Fruit fly (Drosophila melanogaster): ENCODE measurements around the gene CG13829.
A peak's percentile ranks its signal among the peaks of the same experiment; 100 is the strongest.

The CG13829 gene

DNA sequence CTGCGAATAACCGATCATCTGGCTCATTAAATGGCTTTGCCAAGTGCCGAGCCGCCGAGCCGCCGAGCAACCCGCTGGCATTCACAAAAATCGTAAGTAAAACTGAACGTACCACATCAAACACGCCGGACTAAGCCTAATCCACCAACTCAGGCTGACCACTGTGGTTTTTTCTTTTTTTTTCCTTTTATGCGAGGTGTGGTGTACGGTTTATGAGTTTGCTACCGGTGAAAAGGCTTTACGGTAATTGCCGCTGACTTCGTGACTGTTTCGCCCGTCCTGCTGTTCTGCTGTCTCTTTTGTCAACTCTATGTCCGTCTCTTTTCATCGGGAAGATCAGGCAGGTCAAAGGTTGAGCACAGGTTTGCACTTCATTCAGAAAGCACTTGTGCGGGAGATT, 34.6 kb upstream of the CG13829 start:
- TF ChIP-seq Pif1A (GFP tag; optimal IDR thresholded peaks at IDR 0.05) = no peak
- TF ChIP-seq CG9948 (tag; optimal IDR thresholded peaks at IDR 0.05) = no peak
- no peak for TF ChIP-seq CG14655 (GFP tag; optimal IDR thresholded peaks at IDR 0.05)
- TF ChIP-seq CG8301 (tag; optimal IDR thresholded peaks at IDR 0.05) = no peak
- TF ChIP-seq EcR (GFP tag; optimal IDR thresholded peaks at IDR 0.05) = no peak

DNA sequence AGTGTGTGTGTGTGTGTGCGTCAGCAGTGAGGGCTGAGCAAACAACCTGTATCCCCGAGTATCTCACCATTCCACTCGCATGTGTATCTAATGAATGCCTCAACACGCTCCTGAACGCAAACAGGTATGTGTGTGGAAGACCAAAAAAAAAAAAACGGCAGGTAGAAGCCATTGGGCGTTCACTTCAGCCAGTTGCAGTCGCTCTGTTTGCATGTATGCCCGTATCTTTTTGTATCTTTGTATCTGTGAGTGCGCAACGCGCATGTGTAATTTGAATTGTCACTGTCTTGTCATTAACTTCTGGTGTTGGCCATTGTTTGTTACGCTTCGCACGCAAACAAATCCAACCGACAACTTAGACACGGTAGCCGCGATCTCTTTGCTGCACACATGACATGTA, 32.3 kb upstream of the CG13829 start:
- TF ChIP-seq fd96Ca (GFP tag; IDR thresholded peaks at IDR 0.05) (0 out of 3 replicates have a peak, but pooled peaks have one; percentile 29), Pif1A (GFP tag; optimal IDR thresholded peaks at IDR 0.05) (no peak)

DNA sequence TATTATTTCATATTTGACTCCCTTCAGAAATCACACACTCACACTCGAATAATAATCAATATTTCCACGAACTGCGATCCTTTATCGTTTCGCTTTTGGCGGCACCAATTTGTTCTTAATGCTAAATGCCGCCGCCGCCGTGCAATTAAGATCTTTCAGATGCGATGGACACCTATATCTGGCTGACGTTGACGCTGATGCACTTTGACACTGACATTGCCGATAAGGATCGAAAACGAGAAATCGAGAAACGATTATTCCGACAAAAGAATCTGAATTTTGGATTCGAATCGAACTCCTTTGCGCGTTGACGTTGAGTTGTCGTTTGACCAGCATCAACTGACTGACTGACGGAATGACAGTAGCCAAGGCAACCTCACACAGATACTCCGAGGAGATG, 31.8 kb upstream of the CG13829 start:
- TF ChIP-seq Pif1A (GFP tag; optimal IDR thresholded peaks at IDR 0.05) (no peak), EcR (GFP tag; optimal IDR thresholded peaks at IDR 0.05) (no peak), CG8159 (tag; optimal IDR thresholded peaks at IDR 0.05) (no peak), CG9948 (tag; optimal IDR thresholded peaks at IDR 0.05) (no peak)

DNA sequence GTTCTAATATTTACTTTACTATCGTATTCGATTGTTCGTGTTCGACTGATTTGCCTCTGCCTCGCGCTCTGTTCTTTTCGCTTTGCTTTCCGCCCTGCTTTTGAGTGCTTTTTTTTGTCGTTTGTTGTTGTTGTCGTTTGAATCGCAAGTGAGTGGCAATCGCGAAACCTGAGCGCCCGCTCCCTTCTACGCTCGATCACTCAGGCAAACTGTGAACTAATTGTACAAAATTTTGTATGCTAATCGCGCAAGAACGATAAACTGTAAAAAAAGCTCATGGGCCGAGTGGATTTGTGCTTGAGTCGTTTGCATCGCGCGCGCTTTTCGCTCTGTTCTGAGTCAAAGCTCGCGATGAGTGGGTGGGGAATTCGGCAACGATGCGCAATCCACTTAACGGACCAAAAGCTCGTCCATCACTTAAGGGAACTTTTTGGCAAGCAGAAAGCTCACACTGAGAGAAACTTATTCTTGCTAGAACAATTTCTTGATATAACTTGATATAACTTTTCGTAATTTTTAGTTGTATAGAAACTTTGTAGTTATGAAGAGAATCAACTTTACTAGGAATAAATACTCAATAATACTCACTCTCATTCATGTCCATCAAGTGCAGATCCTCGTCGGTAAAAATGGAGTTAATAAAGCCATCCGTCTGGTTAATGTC, 30.1 kb upstream of the CG13829 start:
- TF ChIP-seq EcR (GFP tag; optimal IDR thresholded peaks at IDR 0.05) (no peak), CG34367 (tag; optimal IDR thresholded peaks at IDR 0.05) (no peak), D1 (tag; optimal IDR thresholded peaks at IDR 0.05) (no peak), Snoo (tag; optimal IDR thresholded peaks at IDR 0.05) (peak; percentile 44), CG15710 (tag; optimal IDR thresholded peaks at IDR 0.05) (no peak), fd96Ca (GFP tag; IDR thresholded peaks at IDR 0.05) (no peak), CG17806 (tag; optimal IDR thresholded peaks at IDR 0.05) (peak; percentile 34), Pif1A (GFP tag; optimal IDR thresholded peaks at IDR 0.05) (peak; percentile 46), rn (GFP tag; IDR thresholded peaks at IDR 0.05) (no peak), gl (tag; optimal IDR thresholded peaks at IDR 0.05) (no peak), Pif1B (GFP tag; optimal IDR thresholded peaks at IDR 0.05) (peak; percentile 4), CG10348 (GFP tag; IDR thresholded peaks at IDR 0.05) (no peak), CG32121 (GFP tag; IDR thresholded peaks at IDR 0.05) (no peak; the same call in 1 of the 2 replicates), CG4496 (GFP tag; IDR thresholded peaks at IDR 0.05) (peak; percentile 39; the same call in 1 of the 3 replicates), CG14655 (GFP tag; optimal IDR thresholded peaks at IDR 0.05) (no peak), CG12605 (GFP tag; IDR thresholded peaks at IDR 0.05) (no peak), CG8301 (tag; optimal IDR thresholded peaks at IDR 0.05) (peak; percentile 8), Ets98B (GFP tag; IDR thresholded peaks at IDR 0.05) (peak; percentile 50; the same call in 1 of the 2 replicates), CG8159 (tag; optimal IDR thresholded peaks at IDR 0.05) (peak; percentile 48), CG9948 (tag; optimal IDR thresholded peaks at IDR 0.05) (peak; percentile 2), CG13204 (GFP tag; optimal IDR thresholded peaks at IDR 0.05) (peak; percentile 3)

DNA sequence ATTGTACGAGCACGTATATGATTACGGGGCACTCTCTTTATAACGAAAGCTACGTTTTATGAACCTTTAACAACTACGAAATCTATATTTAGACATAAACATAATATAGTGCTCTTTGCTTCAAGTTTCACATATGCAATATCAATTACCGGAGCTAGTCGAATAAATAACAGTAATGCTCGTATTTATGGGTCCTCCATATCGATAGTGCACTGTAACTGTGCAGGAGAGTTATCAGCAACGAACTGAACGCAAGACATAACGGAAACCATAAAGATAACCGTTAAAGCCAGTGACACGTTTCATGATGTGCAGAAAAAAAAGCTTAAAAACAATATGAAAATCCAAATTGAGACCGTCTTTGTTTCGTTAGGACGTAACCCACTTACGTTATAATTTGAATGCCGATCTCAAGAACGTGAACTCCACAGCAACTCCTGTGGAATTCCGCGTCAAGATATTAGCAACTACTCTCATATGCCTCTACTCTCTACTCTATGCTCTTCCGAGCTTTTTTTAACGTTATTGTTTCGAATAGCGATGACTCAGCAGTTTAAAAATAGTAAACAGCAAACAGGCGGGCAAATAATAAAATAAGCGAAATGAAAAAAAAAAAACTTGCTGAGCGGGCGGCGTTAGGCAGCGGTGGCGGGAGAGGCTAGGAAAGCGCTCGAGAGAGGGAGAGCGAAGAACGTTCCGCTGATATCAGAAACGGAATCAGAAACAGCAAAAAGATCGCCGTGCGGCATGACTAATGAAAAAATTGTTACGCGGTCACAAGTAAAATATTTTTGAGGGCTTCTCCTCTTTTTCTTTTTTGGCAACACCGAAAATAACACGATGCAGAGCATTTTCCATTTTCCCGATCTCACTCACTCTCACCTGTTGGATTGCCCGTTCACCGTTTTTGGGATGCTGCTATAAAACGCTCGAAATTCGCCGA, 29.1 kb upstream of the CG13829 start:
- TF ChIP-seq fd96Ca (GFP tag; IDR thresholded peaks at IDR 0.05) (peak; percentile 79; the same call in 1 of the 3 replicates), Ets98B (GFP tag; IDR thresholded peaks at IDR 0.05) (peak; percentile 77), CG12605 (GFP tag; IDR thresholded peaks at IDR 0.05) (peak; percentile 79), CG9948 (tag; optimal IDR thresholded peaks at IDR 0.05) (peak; percentile 77), CG17806 (tag; optimal IDR thresholded peaks at IDR 0.05) (peak; percentile 81), CG4496 (GFP tag; IDR thresholded peaks at IDR 0.05) (peak; percentile 87), CG15710 (tag; optimal IDR thresholded peaks at IDR 0.05) (peak; percentile 83), CG8159 (tag; optimal IDR thresholded peaks at IDR 0.05) (peak; percentile 88), CG13204 (GFP tag; optimal IDR thresholded peaks at IDR 0.05) (peak; percentile 40), CG32121 (GFP tag; IDR thresholded peaks at IDR 0.05) (peak; percentile 75), EcR (GFP tag; optimal IDR thresholded peaks at IDR 0.05) (peak; percentile 73), Snoo (tag; optimal IDR thresholded peaks at IDR 0.05) (peak; percentile 81), CG8301 (tag; optimal IDR thresholded peaks at IDR 0.05) (peak; percentile 73), gl (tag; optimal IDR thresholded peaks at IDR 0.05) (peak; percentile 57), Pif1B (GFP tag; optimal IDR thresholded peaks at IDR 0.05) (peak; percentile 82), CG34367 (tag; optimal IDR thresholded peaks at IDR 0.05) (peak; percentile 78), Pif1A (GFP tag; optimal IDR thresholded peaks at IDR 0.05) (peak; percentile 86), CG14655 (GFP tag; optimal IDR thresholded peaks at IDR 0.05) (peak; percentile 68), CG10348 (GFP tag; IDR thresholded peaks at IDR 0.05) (no peak), D1 (tag; optimal IDR thresholded peaks at IDR 0.05) (no peak), rn (GFP tag; IDR thresholded peaks at IDR 0.05) (0 out of 2 replicates have a peak, but pooled peaks have one; percentile 32)

Measured in whole organism, pupa.